Fruit fly (Drosophila melanogaster) whole organism, embryonic: ENCODE data around the gene Cp36.

Experiments
- Abd-B ChIP-seq: fragments of 200-800 bp; sonication (Bioruptor generic); optimal IDR thresholded peaks from 2 replicates; lab custom pipeline; 2018; ENCODE audit warnings: missing biosample characterization, mild to moderate bottlenecking, missing genetic modification characterization, moderate library complexity
- Bdp1 ChIP-seq: fragments of 200-800 bp; sonication (Bioruptor generic); optimal IDR thresholded peaks from 3 replicates; lab custom pipeline; 2016; ENCODE audit warnings: missing biosample characterization, missing genetic modification characterization
- Bgb ChIP-seq: fragments of 200-800 bp; sonication (Bioruptor generic); IDR thresholded peaks from 2 replicates; pipeline ENCODE4 v1.3.6; 2022; ENCODE audit warnings: missing biosample characterization, missing genetic modification characterization; ENCODE audit not compliant: partially characterized antibody
- CG11560 ChIP-seq: fragments of 200-800 bp; sonication (Bioruptor generic); IDR thresholded peaks from 3 replicates; pipeline ENCODE4 v1.3.6; 2022; ENCODE audit warnings: missing biosample characterization, missing genetic modification characterization
- CG12071 ChIP-seq: fragments of 200-800 bp; sonication (Bioruptor generic); optimal IDR thresholded peaks from 3 replicates; lab custom pipeline; 2018; ENCODE audit warnings: missing biosample characterization, mild to moderate bottlenecking, missing genetic modification characterization
- CG12659 ChIP-seq: fragments of 200-800 bp; sonication (Bioruptor generic); optimal IDR thresholded peaks from 3 replicates; lab custom pipeline; 2017; ENCODE audit warnings: mild to moderate bottlenecking, missing biosample characterization, missing genetic modification reagents, missing genetic modification characterization
- CG12744 ChIP-seq: fragments of 200-800 bp; sonication (Bioruptor generic); optimal IDR thresholded peaks from 2 replicates; lab custom pipeline; 2016; ENCODE audit warnings: missing biosample characterization, missing genetic modification characterization
- CG14014 ChIP-seq: fragments of 200-800 bp; sonication (Bioruptor generic); IDR thresholded peaks from 2 replicates; pipeline ENCODE4 v1.3.6; 2022; ENCODE audit warnings: missing biosample characterization, missing genetic modification characterization
- CG14441 ChIP-seq: fragments of 200-800 bp; sonication (Bioruptor generic); IDR thresholded peaks from 2 replicates; pipeline ENCODE4 v1.3.6; 2022; ENCODE audit warnings: missing biosample characterization, missing genetic modification characterization
- CG2120 ChIP-seq: fragments of 200-800 bp; sonication (Bioruptor generic); optimal IDR thresholded peaks from 3 replicates; lab custom pipeline; 2016; ENCODE audit warnings: missing biosample characterization, missing genetic modification characterization
- CG2678 ChIP-seq: fragments of 200-800 bp; sonication (Bioruptor generic); optimal IDR thresholded peaks from 3 replicates; lab custom pipeline; 2019; ENCODE audit warnings: missing biosample characterization, mild to moderate bottlenecking, missing genetic modification characterization, moderate library complexity
- CG2889 ChIP-seq: fragments of 200-800 bp; sonication (Bioruptor generic); IDR thresholded peaks from 3 replicates; pipeline ENCODE4 v1.3.6; 2022; ENCODE audit warnings: missing biosample characterization, missing genetic modification characterization
- CG31388 ChIP-seq: fragments of 200-800 bp; sonication (Bioruptor generic); optimal IDR thresholded peaks from 2 replicates; lab custom pipeline; 2016; ENCODE audit warnings: missing biosample characterization, missing genetic modification characterization
- CG33213 ChIP-seq: fragments of 200-800 bp; sonication (Bioruptor generic); optimal IDR thresholded peaks from 3 replicates; lab custom pipeline; 2016; ENCODE audit warnings: missing biosample characterization, missing genetic modification characterization
- CG34422 ChIP-seq: fragments of 200-800 bp; sonication (Bioruptor generic); IDR thresholded peaks from 3 replicates; pipeline ENCODE4 v1.3.6; 2022; ENCODE audit warnings: missing biosample characterization, missing genetic modification characterization
- CG3838 ChIP-seq: fragments of 200-800 bp; sonication (Bioruptor generic); optimal IDR thresholded peaks from 3 replicates; lab custom pipeline; 2016; ENCODE audit warnings: missing biosample characterization, missing genetic modification characterization
- CG4282 ChIP-seq: fragments of 200-800 bp; sonication (Bioruptor generic); optimal IDR thresholded peaks from 2 replicates; lab custom pipeline; 2016; ENCODE audit warnings: missing biosample characterization, missing genetic modification characterization
- CG4617 ChIP-seq: fragments of 200-800 bp; sonication (Bioruptor generic); optimal IDR thresholded peaks from 3 replicates; lab custom pipeline; 2016; ENCODE audit warnings: missing biosample characterization, missing genetic modification characterization, borderline replicate concordance
- CG6765 ChIP-seq: fragments of 200-800 bp; sonication (Bioruptor generic); optimal IDR thresholded peaks from 3 replicates; lab custom pipeline; 2017; ENCODE audit warnings: missing biosample characterization, mild to moderate bottlenecking, missing genetic modification characterization
- CG8359 ChIP-seq: fragments of 200-800 bp; sonication (Bioruptor generic); optimal IDR thresholded peaks from 2 replicates; lab custom pipeline; 2017; ENCODE audit warnings: missing biosample characterization, mild to moderate bottlenecking, missing genetic modification characterization, borderline replicate concordance
- CG8765 ChIP-seq: fragments of 200-800 bp; sonication (Bioruptor generic); IDR thresholded peaks from 2 replicates; pipeline ENCODE4 v1.3.6; 2022; ENCODE audit warnings: missing biosample characterization, missing genetic modification characterization
- CoRest ChIP-seq: fragments of 200-800 bp; sonication (Bioruptor generic); optimal IDR thresholded peaks from 3 replicates; lab custom pipeline; 2018; ENCODE audit warnings: missing biosample characterization, mild to moderate bottlenecking, missing genetic modification characterization, moderate library complexity
- D19B ChIP-seq: fragments of 200-800 bp; sonication (Bioruptor generic); optimal IDR thresholded peaks from 2 replicates; lab custom pipeline; 2017; ENCODE audit warnings: missing biosample characterization, mild to moderate bottlenecking, missing genetic modification characterization
- Dek ChIP-seq: fragments of 200-800 bp; sonication (Bioruptor generic); optimal IDR thresholded peaks from 3 replicates; lab custom pipeline; 2019; ENCODE audit warnings: missing biosample characterization, mild to moderate bottlenecking, missing genetic modification characterization, moderate library complexity
- E2f2 ChIP-seq: fragments of 200-800 bp; sonication (Bioruptor generic); IDR thresholded peaks from 2 replicates; pipeline ENCODE4 v1.3.6; 2022; ENCODE audit warnings: missing biosample characterization, missing genetic modification characterization
- Ets65A ChIP-seq: fragments of 200-800 bp; sonication (Bioruptor generic); peaks from one replicate; lab custom pipeline; 2016; ENCODE audit warnings: missing biosample characterization, missing genetic modification characterization
- Fer1 ChIP-seq: fragments of 200-800 bp; sonication (Bioruptor generic); optimal IDR thresholded peaks from 2 replicates; lab custom pipeline; 2017; ENCODE audit warnings: missing biosample characterization, mild to moderate bottlenecking, missing genetic modification characterization
- H15 ChIP-seq: fragments of 200-800 bp; sonication (Bioruptor generic); IDR thresholded peaks from 3 replicates; pipeline ENCODE4 v1.3.6; 2022; ENCODE audit warnings: missing biosample characterization, missing genetic modification characterization
- Hr3 ChIP-seq: fragments of 200-800 bp; sonication (Bioruptor generic); optimal IDR thresholded peaks from 3 replicates; lab custom pipeline; 2016; ENCODE audit warnings: missing biosample characterization, missing genetic modification characterization
- Mad ChIP-seq: fragments of 200-800 bp; sonication (Bioruptor generic); optimal IDR thresholded peaks from 2 replicates; lab custom pipeline; 2016; ENCODE audit warnings: missing biosample characterization, missing genetic modification characterization
- Max ChIP-seq: fragments of 200-800 bp; sonication (Bioruptor generic); optimal IDR thresholded peaks from 2 replicates; lab custom pipeline; 2016; ENCODE audit warnings: missing biosample characterization, mild to moderate bottlenecking, missing genetic modification characterization
- Myb ChIP-seq: fragments of 200-800 bp; sonication (Bioruptor generic); optimal IDR thresholded peaks from 2 replicates; lab custom pipeline; 2016; ENCODE audit warnings: missing biosample characterization, missing genetic modification characterization
- NK7.1 ChIP-seq: fragments of 200-800 bp; sonication (Bioruptor generic); optimal IDR thresholded peaks from 3 replicates; lab custom pipeline; 2016; ENCODE audit warnings: missing biosample characterization, missing genetic modification characterization
- Ptx1 ChIP-seq: fragments of 200-800 bp; sonication (Bioruptor generic); IDR thresholded peaks from 2 replicates; pipeline ENCODE4 v1.3.6; 2022; ENCODE audit warnings: missing biosample characterization, missing genetic modification characterization
- Usf ChIP-seq: fragments of 200-800 bp; sonication (Bioruptor generic); optimal IDR thresholded peaks from 2 replicates; lab custom pipeline; 2017; ENCODE audit warnings: missing genotype, missing biosample characterization, missing genetic modification characterization
- bbx ChIP-seq: fragments of 200-800 bp; sonication (Bioruptor generic); IDR thresholded peaks from 2 replicates; pipeline ENCODE4 v1.3.6; 2022; ENCODE audit warnings: missing biosample characterization, missing genetic modification characterization; ENCODE audit not compliant: partially characterized antibody
- crc ChIP-seq: fragments of 200-800 bp; sonication (Bioruptor generic); optimal IDR thresholded peaks from 2 replicates; lab custom pipeline; 2016; ENCODE audit warnings: missing biosample characterization, missing genetic modification characterization
- dmrt11E ChIP-seq: fragments of 200-800 bp; sonication (Bioruptor generic); optimal IDR thresholded peaks from 3 replicates; lab custom pipeline; 2018; ENCODE audit warnings: missing biosample characterization, mild to moderate bottlenecking, missing genetic modification characterization, moderate library complexity
- en ChIP-seq: fragments of 200-800 bp; sonication (Bioruptor generic); optimal IDR thresholded peaks from 2 replicates; lab custom pipeline; 2016; ENCODE audit warnings: missing biosample characterization, missing genetic modification characterization
- esg ChIP-seq: fragments of 200-800 bp; sonication (Bioruptor generic); conservative IDR thresholded peaks from 2 replicates; pipeline ENCODE4 v1.3.6; 2022; ENCODE audit warnings: missing biosample characterization, missing genetic modification characterization
- ewg ChIP-seq: fragments of 200-800 bp; sonication (Bioruptor generic); optimal IDR thresholded peaks from 3 replicates; lab custom pipeline; 2017; ENCODE audit warnings: mild to moderate bottlenecking, missing biosample characterization, missing genetic modification reagents, missing genetic modification characterization
- gcm ChIP-seq: fragments of 200-800 bp; sonication (Bioruptor generic); optimal IDR thresholded peaks from 2 replicates; lab custom pipeline; 2019; ENCODE audit warnings: missing biosample characterization, mild to moderate bottlenecking, missing genetic modification characterization, moderate library complexity
- ham ChIP-seq: fragments of 200-800 bp; sonication (Bioruptor generic); IDR thresholded peaks from 2 replicates; pipeline ENCODE4 v1.3.6; 2022; ENCODE audit warnings: missing biosample characterization, missing genetic modification characterization
- hth ChIP-seq: fragments of >200 bp; optimal IDR thresholded peaks from 2 replicates; lab custom pipeline; 2017; ENCODE audit warnings: inconsistent platforms
- lbe ChIP-seq: fragments of 200-800 bp; sonication (Bioruptor generic); optimal IDR thresholded peaks from 2 replicates; lab custom pipeline; 2016; ENCODE audit warnings: missing biosample characterization, mild to moderate bottlenecking, missing genetic modification characterization
- prd ChIP-seq, 3 experiments: fragments of >200 bp in 2 of 3; fragments of 200-800 bp in 1 of 3; sonication (Bioruptor generic) in 1 of 3; optimal IDR thresholded peaks in 2 of 3; IDR thresholded peaks in 1 of 3; 2 replicates in 2 of 3; 3 replicates in 1 of 3; pipeline versions ENCODE4 v1.3.6 to Lab custom; 2017 to 2022; ENCODE audit warnings: missing biosample characterization in 1 of 3, missing genetic modification characterization in 1 of 3
- sima ChIP-seq: fragments of 200-800 bp; sonication (Bioruptor generic); optimal IDR thresholded peaks from 2 replicates; lab custom pipeline; 2016; ENCODE audit warnings: missing biosample characterization, missing genetic modification characterization
- slp2 ChIP-seq: fragments of 200-800 bp; sonication (Bioruptor generic); optimal IDR thresholded peaks from 2 replicates; lab custom pipeline; 2016; ENCODE audit warnings: missing biosample characterization, missing genetic modification characterization
- tap ChIP-seq: fragments of 200-800 bp; optimal IDR thresholded peaks from 3 replicates; lab custom pipeline; 2019; ENCODE audit warnings: missing biosample characterization, mild to moderate bottlenecking, missing genetic modification characterization, moderate library complexity
- usp ChIP-seq: fragments of >200 bp; optimal IDR thresholded peaks from 2 replicates; lab custom pipeline; 2017; ENCODE audit warnings: missing biosample characterization, missing genetic modification characterization
- vvl ChIP-seq: fragments of 200-800 bp; sonication (Bioruptor generic); IDR thresholded peaks from 2 replicates; pipeline ENCODE4 v1.3.6; 2022; ENCODE audit warnings: missing biosample characterization, missing genetic modification characterization
- z ChIP-seq: fragments of 200-800 bp; sonication (Bioruptor generic); IDR thresholded peaks from 3 replicates; pipeline ENCODE4 v1.3.6; 2022; ENCODE audit warnings: missing biosample characterization, missing genetic modification characterization

The Cp36 gene

DNA sequence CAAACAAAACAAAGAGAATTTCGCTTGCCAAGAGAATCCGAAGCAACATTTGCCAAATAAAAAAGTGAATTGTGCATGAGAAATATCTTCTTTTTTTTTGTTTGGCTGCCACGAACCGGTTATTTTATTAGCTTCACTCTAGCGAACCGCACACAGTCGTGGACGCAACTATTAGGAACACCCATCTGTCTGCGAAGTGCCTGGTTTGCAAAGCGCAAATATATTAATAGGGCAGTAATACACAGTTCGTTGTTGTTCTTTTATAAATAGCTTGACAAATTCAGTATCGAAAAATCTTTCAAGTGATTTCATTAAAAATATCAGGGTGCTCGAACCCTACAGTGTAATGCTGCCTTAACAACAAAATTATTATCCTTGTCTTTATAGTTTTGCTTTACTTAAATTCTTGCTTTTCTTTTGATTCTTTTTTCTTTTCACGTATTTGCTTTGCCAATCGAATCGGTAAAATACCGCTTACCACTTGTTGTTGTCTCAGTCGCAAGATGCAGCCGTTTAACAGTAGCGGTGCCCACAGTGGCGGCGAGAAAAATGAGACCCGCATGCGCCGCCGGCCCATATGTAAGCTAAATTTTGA lies 12.4 kb downstream of the Cp36 start (continued):
- no peak for TF ChIP-seq Fer1 (GFP tag; lab: Kevin White, UChicago)
- no peak for TF ChIP-seq en
- no peak for TF ChIP-seq CG33213
- TF ChIP-seq CG4282 (GFP tag; lab: Kevin White, UChicago): no peak
- no peak for TF ChIP-seq CG4617 (GFP tag; lab: Kevin White, UChicago)
- TF ChIP-seq vvl (GFP tag; lab: Robert Waterston, UW): no peak
- no peak for TF ChIP-seq z (GFP tag; lab: Robert Waterston, UW)
- TF ChIP-seq Ets65A (GFP tag; lab: Kevin White, UChicago): peak; percentile 91
- TF ChIP-seq Bdp1 (GFP tag; lab: Kevin White, UChicago): no peak
- TF ChIP-seq gcm: no peak
- TF ChIP-seq tap (tag; lab: Kevin White, UChicago): no peak
- TF ChIP-seq CG11560 (tag; lab: Robert Waterston, UW): no peak
- no peak for TF ChIP-seq Dek
- TF ChIP-seq Usf (GFP tag; lab: Kevin White, UChicago): no peak
- TF ChIP-seq D19B (GFP tag; lab: Kevin White, UChicago): no peak
- no peak for TF ChIP-seq CG8359
- TF ChIP-seq ham: no peak
- TF ChIP-seq CG14441: no peak
- no peak for TF ChIP-seq Max
- TF ChIP-seq Mad (GFP tag; lab: Kevin White, UChicago): no peak
- no peak for TF ChIP-seq Bgb
- TF ChIP-seq CG14014 (GFP tag; lab: Robert Waterston, UW): no peak
- TF ChIP-seq CG2889 (GFP tag; lab: Robert Waterston, UW): no peak
- no peak for TF ChIP-seq lbe (GFP tag; lab: Kevin White, UChicago)
- TF ChIP-seq Abd-B (GFP tag; lab: Kevin White, UChicago): no peak
- no peak for TF ChIP-seq CG12659 (GFP tag; lab: Kevin White, UChicago)
- no peak for TF ChIP-seq Hr3
- no peak for TF ChIP-seq NK7.1 (GFP tag; lab: Kevin White, UChicago)
- TF ChIP-seq CG8765 (GFP tag; lab: Robert Waterston, UW): no peak
- peak; percentile 36 for TF ChIP-seq CG2120 (GFP tag; lab: Kevin White, UChicago)
- no peak for TF ChIP-seq E2f2 (GFP tag; lab: Robert Waterston, UW)
- no peak for TF ChIP-seq CG3838 (GFP tag; lab: Kevin White, UChicago)
- no peak for TF ChIP-seq slp2 (GFP tag; lab: Kevin White, UChicago)
- no peak for TF ChIP-seq hth (lab: Kevin White, UChicago)
- TF ChIP-seq crc (GFP tag; lab: Kevin White, UChicago): no peak
- TF ChIP-seq H15 (GFP tag; lab: Robert Waterston, UW): no peak
- no peak for TF ChIP-seq ewg (GFP tag; lab: Kevin White, UChicago)
- no peak for TF ChIP-seq CG34422 (GFP tag; lab: Robert Waterston, UW)
- no peak for TF ChIP-seq esg (GFP tag; lab: Robert Waterston, UW)
- TF ChIP-seq prd (optimal IDR thresholded peaks at IDR 0.05; lab: Kevin White, UChicago): no peak
- TF ChIP-seq prd (GFP tag; IDR thresholded peaks at IDR 0.05; lab: Robert Waterston, UW): peak; percentile 27; the same call in 1 of the 3 replicates
- TF ChIP-seq dmrt11E: no peak
- TF ChIP-seq CG31388 (GFP tag; lab: Kevin White, UChicago): no peak
- TF ChIP-seq CG12071 (GFP tag; lab: Kevin White, UChicago): no peak
- TF ChIP-seq usp (GFP tag; lab: Kevin White, UChicago): no peak
- TF ChIP-seq Myb (GFP tag; lab: Kevin White, UChicago): peak; percentile 17
- no peak for TF ChIP-seq CG6765 (GFP tag; lab: Kevin White, UChicago)
- no peak for TF ChIP-seq bbx
- TF ChIP-seq CoRest: no peak
- no peak for TF ChIP-seq CG12744 (GFP tag; lab: Kevin White, UChicago)
- TF ChIP-seq Ptx1: peak; percentile 39; the same call in 1 of the 2 replicates
- peak; percentile 14 for TF ChIP-seq CG2678 (tag; lab: Kevin White, UChicago)
- TF ChIP-seq sima (GFP tag; lab: Kevin White, UChicago): no peak
